Fruit fly (Drosophila melanogaster) whole organism, embryonic: ENCODE results near the gene CG18428.
A peak's percentile ranks its signal among the peaks of the same experiment; 100 is the strongest.

ENCODE experiments used
- Aef1 ChIP-seq: fragments of 200-800 bp; sonication (Bioruptor generic); IDR thresholded peaks from 3 replicates; pipeline ENCODE4 v1.3.6; 2022; ENCODE audit warnings: missing biosample characterization, missing genetic modification characterization
- CG10147 ChIP-seq: fragments of 200-800 bp; sonication (Bioruptor generic); optimal IDR thresholded peaks from 2 replicates; lab custom pipeline; 2019; ENCODE audit warnings: missing biosample characterization, mild to moderate bottlenecking, missing genetic modification characterization, moderate library complexity
- CG10543 ChIP-seq: fragments of 200-800 bp; sonication (Bioruptor generic); optimal IDR thresholded peaks from 3 replicates; lab custom pipeline; 2017; ENCODE audit warnings: missing biosample characterization, mild to moderate bottlenecking, missing genetic modification characterization, moderate library complexity
- CG10979 ChIP-seq: fragments of 200-800 bp; sonication (Bioruptor generic); optimal IDR thresholded peaks from 2 replicates; lab custom pipeline; 2018; ENCODE audit warnings: missing biosample characterization, mild to moderate bottlenecking, missing genetic modification characterization, moderate library complexity
- CG12236 ChIP-seq: fragments of 200-800 bp; sonication (Bioruptor generic); optimal IDR thresholded peaks from 2 replicates; lab custom pipeline; 2016; ENCODE audit warnings: missing biosample characterization, missing genetic modification characterization
- CG1233 ChIP-seq: fragments of 200-800 bp; sonication (Bioruptor generic); optimal IDR thresholded peaks from 4 replicates; lab custom pipeline; 2018; ENCODE audit warnings: missing biosample characterization, mild to moderate bottlenecking, missing genetic modification characterization
- CG12391 ChIP-seq: fragments of 200-800 bp; sonication (Bioruptor generic); optimal IDR thresholded peaks from 3 replicates; lab custom pipeline; 2018; ENCODE audit warnings: missing biosample characterization, mild to moderate bottlenecking, missing genetic modification characterization, moderate library complexity
- CG12769 ChIP-seq: fragments of 200-800 bp; sonication (Bioruptor generic); optimal IDR thresholded peaks from 2 replicates; lab custom pipeline; 2019; ENCODE audit warnings: missing biosample characterization, mild to moderate bottlenecking, missing genetic modification characterization, moderate library complexity
- CG12942 ChIP-seq: fragments of 200-800 bp; sonication (Bioruptor generic); optimal IDR thresholded peaks from 3 replicates; lab custom pipeline; 2016; ENCODE audit warnings: missing biosample characterization, missing genetic modification characterization
- CG1529 ChIP-seq: fragments of 200-800 bp; sonication (Bioruptor generic); optimal IDR thresholded peaks from 3 replicates; lab custom pipeline; 2018; ENCODE audit warnings: missing biosample characterization, missing genetic modification characterization
- CG2202 ChIP-seq: fragments of 200-800 bp; sonication (Bioruptor generic); optimal IDR thresholded peaks from 2 replicates; lab custom pipeline; 2018; ENCODE audit warnings: missing biosample characterization, mild to moderate bottlenecking, missing genetic modification characterization
- CG30020 ChIP-seq: fragments of 200-800 bp; optimal IDR thresholded peaks from 2 replicates; lab custom pipeline; 2019; ENCODE audit warnings: missing biosample characterization, mild to moderate bottlenecking, missing genetic modification characterization, moderate library complexity
- CG32532 ChIP-seq: fragments of 200-800 bp; sonication (Bioruptor generic); IDR thresholded peaks from 2 replicates; pipeline ENCODE4 v1.3.6; 2022; ENCODE audit warnings: missing biosample characterization, missing genetic modification characterization
- CG6683 ChIP-seq: fragments of 200-800 bp; sonication (Bioruptor generic); optimal IDR thresholded peaks from 2 replicates; lab custom pipeline; 2017; ENCODE audit warnings: missing biosample characterization, mild to moderate bottlenecking, missing genetic modification characterization, missing genetic modification reagents
- CG7556 ChIP-seq: fragments of 200-800 bp; sonication (Bioruptor generic); optimal IDR thresholded peaks from 2 replicates; lab custom pipeline; 2017; ENCODE audit warnings: missing biosample characterization, mild to moderate bottlenecking, missing genetic modification characterization
- CG7786 ChIP-seq: fragments of 200-800 bp; sonication (Bioruptor generic); optimal IDR thresholded peaks from 2 replicates; lab custom pipeline; 2016; ENCODE audit warnings: missing biosample characterization, missing genetic modification characterization
- Dbx ChIP-seq: fragments of 200-800 bp; sonication (Bioruptor generic); IDR thresholded peaks from 3 replicates; pipeline ENCODE4 v1.3.6; 2022; ENCODE audit warnings: missing biosample characterization, missing genetic modification characterization
- E2f2 ChIP-seq: fragments of 200-800 bp; sonication (Bioruptor generic); IDR thresholded peaks from 2 replicates; pipeline ENCODE4 v1.3.6; 2022; ENCODE audit warnings: missing biosample characterization, missing genetic modification characterization
- Eip74EF ChIP-seq, 2 experiments: fragments of 200-800 bp in 1 of 2; fragments of >200 bp in 1 of 2; sonication (Bioruptor generic) in 1 of 2; optimal IDR thresholded peaks; 2 replicates each; lab custom pipeline; 2017 to 2019; ENCODE audit warnings: missing biosample characterization in 2 of 2, missing genetic modification characterization in 2 of 2, mild to moderate bottlenecking in 1 of 2, moderate library complexity in 1 of 2
- HLH3B ChIP-seq: fragments of 200-800 bp; sonication (Bioruptor generic); IDR thresholded peaks from 2 replicates; pipeline ENCODE4 v1.3.6; 2022; ENCODE audit warnings: missing biosample characterization, missing genetic modification characterization
- Lim3 ChIP-seq: fragments of 200-800 bp; sonication (Bioruptor generic); IDR thresholded peaks from 2 replicates; pipeline ENCODE4 v1.3.6; 2022; ENCODE audit warnings: missing biosample characterization, missing genetic modification characterization
- MESR4 ChIP-seq: fragments of 200-800 bp; sonication (Bioruptor generic); optimal IDR thresholded peaks from 2 replicates; lab custom pipeline; 2018; ENCODE audit warnings: missing biosample characterization, mild to moderate bottlenecking, missing genetic modification characterization, moderate library complexity
- NfI ChIP-seq: fragments of 200-800 bp; sonication (Bioruptor generic); optimal IDR thresholded peaks from 3 replicates; lab custom pipeline; 2018; ENCODE audit warnings: missing biosample characterization, mild to moderate bottlenecking, missing genetic modification characterization, moderate library complexity
- Ssrp ChIP-seq: fragments of 200-800 bp; sonication (Bioruptor generic); optimal IDR thresholded peaks from 2 replicates; lab custom pipeline; 2018; ENCODE audit warnings: missing biosample characterization, mild to moderate bottlenecking, missing genetic modification characterization, moderate library complexity
- Usf ChIP-seq: fragments of 200-800 bp; sonication (Bioruptor generic); optimal IDR thresholded peaks from 2 replicates; lab custom pipeline; 2017; ENCODE audit warnings: missing genotype, missing biosample characterization, missing genetic modification characterization
- ab ChIP-seq: fragments of 200-800 bp; sonication (Bioruptor generic); optimal IDR thresholded peaks from 2 replicates; lab custom pipeline; 2016; ENCODE audit warnings: missing biosample characterization, missing genetic modification characterization
- al ChIP-seq: fragments of 200-800 bp; sonication (Bioruptor generic); IDR thresholded peaks from 2 replicates; pipeline ENCODE4 v1.3.6; 2022; ENCODE audit warnings: missing biosample characterization, missing genetic modification characterization
- bsh ChIP-seq, 2 experiments: fragments of 200-800 bp; sonication (Bioruptor generic); optimal IDR thresholded peaks; 2 replicates each; lab custom pipeline; 2017 to 2018; ENCODE audit warnings: mild to moderate bottlenecking in 2 of 2, missing biosample characterization in 2 of 2, missing genetic modification characterization in 2 of 2, moderate library complexity in 1 of 2
- cas ChIP-seq: fragments of 200-800 bp; sonication (Bioruptor generic); IDR thresholded peaks from 2 replicates; pipeline ENCODE4 v1.3.6; 2022; ENCODE audit warnings: missing biosample characterization, missing genetic modification characterization
- caup ChIP-seq: fragments of 200-800 bp; sonication (Bioruptor generic); optimal IDR thresholded peaks from 3 replicates; lab custom pipeline; 2017; ENCODE audit warnings: missing biosample characterization, mild to moderate bottlenecking, missing genetic modification characterization, moderate library complexity; ENCODE audit not compliant: severe bottlenecking
- crol ChIP-seq: fragments of 200-800 bp; sonication (Bioruptor generic); IDR thresholded peaks from 2 replicates; pipeline ENCODE4 v1.3.6; 2022; ENCODE audit warnings: missing biosample characterization, missing genetic modification characterization
- dysf ChIP-seq: fragments of 200-800 bp; sonication (Bioruptor generic); IDR thresholded peaks from 3 replicates; pipeline ENCODE4 v1.3.6; 2022; ENCODE audit warnings: missing biosample characterization, missing genetic modification characterization
- emc ChIP-seq: fragments of 200-800 bp; sonication (Bioruptor generic); optimal IDR thresholded peaks from 2 replicates; lab custom pipeline; 2016; ENCODE audit warnings: missing biosample characterization, missing genetic modification characterization
- en ChIP-seq: fragments of 200-800 bp; sonication (Bioruptor generic); optimal IDR thresholded peaks from 2 replicates; lab custom pipeline; 2016; ENCODE audit warnings: missing biosample characterization, missing genetic modification characterization
- fd3F ChIP-seq: fragments of 200-800 bp; sonication (Bioruptor generic); optimal IDR thresholded peaks from 2 replicates; lab custom pipeline; 2018; ENCODE audit warnings: missing biosample characterization, mild to moderate bottlenecking, missing genetic modification characterization, moderate library complexity
- fu2 ChIP-seq: fragments of 200-800 bp; sonication (Bioruptor generic); optimal IDR thresholded peaks from 2 replicates; lab custom pipeline; 2016; ENCODE audit warnings: missing biosample characterization, missing genetic modification characterization
- gcm ChIP-seq: fragments of 200-800 bp; sonication (Bioruptor generic); optimal IDR thresholded peaks from 2 replicates; lab custom pipeline; 2019; ENCODE audit warnings: missing biosample characterization, mild to moderate bottlenecking, missing genetic modification characterization, moderate library complexity
- gcm2 ChIP-seq: fragments of 200-800 bp; sonication (Bioruptor generic); optimal IDR thresholded peaks from 2 replicates; lab custom pipeline; 2016; ENCODE audit warnings: missing biosample characterization, missing genetic modification characterization
- h ChIP-seq: fragments of >200 bp; optimal IDR thresholded peaks from 2 replicates; lab custom pipeline; 2017
- hbn ChIP-seq: fragments of 200-800 bp; sonication (Bioruptor generic); IDR thresholded peaks from 2 replicates; pipeline ENCODE4 v1.3.6; 2022; ENCODE audit warnings: missing biosample characterization, missing genetic modification characterization; ENCODE audit not compliant: partially characterized antibody
- jumu ChIP-seq: fragments of 200-800 bp; sonication (Bioruptor generic); optimal IDR thresholded peaks from 3 replicates; lab custom pipeline; 2016; ENCODE audit warnings: missing biosample characterization, missing genetic modification characterization
- lilli ChIP-seq: fragments of 200-800 bp; sonication (Bioruptor generic); optimal IDR thresholded peaks from 3 replicates; lab custom pipeline; 2016; ENCODE audit warnings: missing biosample characterization, missing genetic modification characterization
- lola ChIP-seq, 3 experiments: fragments of >200 bp in 2 of 3; fragments of 200-800 bp in 1 of 3; sonication (Bioruptor generic) in 1 of 3; optimal IDR thresholded peaks; 2 replicates each; lab custom pipeline; 2017 to 2019; ENCODE audit warnings: missing biosample characterization in 3 of 3, missing genetic modification characterization in 3 of 3, mild to moderate bottlenecking in 1 of 3, moderate library complexity in 1 of 3
- pfk ChIP-seq: fragments of 200-800 bp; sonication (Bioruptor generic); optimal IDR thresholded peaks from 2 replicates; lab custom pipeline; 2018; ENCODE audit warnings: missing biosample characterization, mild to moderate bottlenecking, missing genetic modification characterization, moderate library complexity
- repo ChIP-seq: fragments of 200-800 bp; sonication (Bioruptor generic); optimal IDR thresholded peaks from 2 replicates; lab custom pipeline; 2016; ENCODE audit warnings: missing biosample characterization, missing genetic modification characterization
- seq ChIP-seq: fragments of 200-800 bp; sonication (Bioruptor generic); IDR thresholded peaks from 2 replicates; pipeline ENCODE4 v1.3.6; 2022; ENCODE audit warnings: missing biosample characterization, missing genetic modification characterization
- sima ChIP-seq: fragments of 200-800 bp; sonication (Bioruptor generic); optimal IDR thresholded peaks from 2 replicates; lab custom pipeline; 2016; ENCODE audit warnings: missing biosample characterization, missing genetic modification characterization
- slp2 ChIP-seq: fragments of 200-800 bp; sonication (Bioruptor generic); optimal IDR thresholded peaks from 2 replicates; lab custom pipeline; 2016; ENCODE audit warnings: missing biosample characterization, missing genetic modification characterization

Gene CG18428

DNA sequence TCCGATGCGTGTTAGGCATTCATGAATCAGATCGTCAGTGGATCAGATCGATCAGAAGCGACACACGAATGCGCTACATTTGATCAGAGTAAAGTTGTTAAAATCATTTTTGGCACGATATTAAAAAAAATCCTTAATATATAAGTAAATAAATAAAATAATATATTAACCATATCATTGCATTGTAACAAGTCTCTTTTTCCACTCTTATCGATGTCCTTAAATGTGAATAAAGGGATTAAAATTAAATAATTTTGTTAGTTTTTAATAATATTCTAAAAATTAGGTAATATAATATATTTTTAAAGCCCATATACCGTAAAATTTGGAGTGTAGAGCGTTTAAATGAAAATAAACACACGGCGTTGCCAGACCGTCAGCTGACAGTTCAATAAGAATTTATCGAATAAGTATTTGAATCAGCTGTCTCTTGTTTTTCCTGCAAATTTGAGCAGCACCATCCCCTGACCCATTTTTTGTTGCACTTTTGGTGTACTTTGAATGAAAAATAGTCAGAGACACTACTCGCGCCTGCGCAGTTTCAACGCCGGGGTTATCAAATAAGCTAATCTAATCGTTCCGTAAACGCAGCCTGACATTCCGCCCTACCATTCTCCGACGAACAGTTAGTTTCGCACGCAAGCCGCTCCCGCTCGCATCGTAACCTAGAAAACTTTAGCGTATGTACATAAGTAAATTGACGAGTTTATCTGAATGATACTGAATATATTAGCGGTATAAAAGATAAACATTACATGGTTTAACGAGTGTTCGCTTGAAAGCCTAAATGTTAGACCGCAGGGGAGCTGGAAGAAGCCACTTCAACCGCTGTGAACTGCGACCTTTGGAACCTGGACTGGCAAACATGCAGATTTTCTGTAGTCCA lies 43.0 kb downstream of the CG18428 start, which contains the start of the genes p38a and CG6178 (continued):
- TF ChIP-seq CG1529 (GFP tag; lab: Kevin White, UChicago) (peak; percentile 80), HLH3B (peak; percentile 97), CG6683 (GFP tag; lab: Kevin White, UChicago) (peak; percentile 95), en (no peak), emc (GFP tag; lab: Kevin White, UChicago) (peak; percentile 49), ab (GFP tag; lab: Kevin White, UChicago) (no peak), MESR4 (GFP tag; lab: Kevin White, UChicago) (peak; percentile 5), lilli (peak; percentile 73), CG12942 (GFP tag; lab: Kevin White, UChicago) (peak; percentile 95), fu2 (GFP tag; lab: Kevin White, UChicago) (peak; percentile 62), hbn (GFP tag; lab: Robert Waterston, UW) (no peak), Lim3 (GFP tag; lab: Robert Waterston, UW) (peak; percentile 94), Eip74EF (GFP tag; optimal IDR thresholded peaks at IDR 0.05; lab: Kevin White, UChicago) (peak in 1 of 2 experiments; percentile 97), CG12391 (tag; lab: Kevin White, UChicago) (peak; percentile 98), al (GFP tag; lab: Robert Waterston, UW) (peak; percentile 97), CG1233 (GFP tag; lab: Kevin White, UChicago) (peak; percentile 97), gcm2 (GFP tag; lab: Kevin White, UChicago) (no peak), jumu (GFP tag; lab: Kevin White, UChicago) (peak; percentile 45), fd3F (GFP tag; lab: Kevin White, UChicago) (peak; percentile 98), gcm (GFP tag; lab: Kevin White, UChicago) (peak; percentile 98), h (lab: Kevin White, UChicago) (no peak), CG30020 (peak; percentile 88), Usf (GFP tag; lab: Kevin White, UChicago) (peak; percentile 97), CG10147 (GFP tag; lab: Kevin White, UChicago) (peak; percentile 98), CG7786 (GFP tag; lab: Kevin White, UChicago) (peak; percentile 67), crol (GFP tag; lab: Robert Waterston, UW) (peak; percentile 57), E2f2 (peak; percentile 82), CG2202 (tag; lab: Kevin White, UChicago) (peak; percentile 88), cas (GFP tag; lab: Robert Waterston, UW) (peak; percentile 94), slp2 (peak; percentile 47), dysf (GFP tag; lab: Robert Waterston, UW) (peak; percentile 98), Aef1 (peak; percentile 97), sima (GFP tag; lab: Kevin White, UChicago) (no peak), Ssrp (tag; lab: Kevin White, UChicago) (peak; percentile 99), seq (GFP tag; lab: Robert Waterston, UW) (peak; percentile 96), CG10543 (peak; percentile 96), CG32532 (GFP tag; lab: Robert Waterston, UW) (peak; percentile 98), pfk (peak; percentile 43), caup (GFP tag; lab: Kevin White, UChicago) (peak; percentile 96), Dbx (GFP tag; lab: Robert Waterston, UW) (peak; percentile 96), CG7556 (GFP tag; lab: Kevin White, UChicago) (peak; percentile 97), NfI (GFP tag; lab: Kevin White, UChicago) (peak; percentile 98), CG10979 (tag; lab: Kevin White, UChicago) (peak; percentile 97), bsh (GFP tag; optimal IDR thresholded peaks at IDR 0.05; lab: Kevin White, UChicago) (peak; percentile 94 to 97), repo (no peak), CG12236 (GFP tag; lab: Kevin White, UChicago) (no peak), CG12769 (tag; lab: Kevin White, UChicago) (peak; percentile 16), lola (GFP tag; optimal IDR thresholded peaks at IDR 0.05; lab: Kevin White, UChicago) (peak in 1 of 3 experiments; percentile 94)
